Worm (Caenorhabditis elegans): ENCODE data around the gene Y46G5A.28.

Gene Y46G5A.28

ce11 chrII:12897361-12897760 is 47.1 kb downstream of the Y46G5A.28 start:
- TF ChIP-seq tbx-37 (GFP tag; conservative IDR thresholded peaks at IDR 0.05), result no peak
- TF ChIP-seq F13C5.2 (tag; optimal IDR thresholded peaks at IDR 0.05), result no peak
- TF ChIP-seq sea-1 (GFP tag; conservative IDR thresholded peaks at IDR 0.05), result no peak
- no peak for TF ChIP-seq aly-1 (tag; optimal IDR thresholded peaks at IDR 0.05)
- TF ChIP-seq ets-7 (tag; optimal IDR thresholded peaks at IDR 0.05), result no peak
- TF ChIP-seq scrt-1 (GFP tag; IDR thresholded peaks at IDR 0.05), result no peak

- no peak for TF ChIP-seq pes-1 (GFP tag; IDR thresholded peaks at IDR 0.05)
- no peak for TF ChIP-seq F13C5.2 (tag; optimal IDR thresholded peaks at IDR 0.05)
- no peak for TF ChIP-seq tbx-11 (GFP tag; IDR thresholded peaks at IDR 0.05)
- TF ChIP-seq B0310.2 (tag; optimal IDR thresholded peaks at IDR 0.05), result no peak
Observed at ce11 chrII:12897942-12898341, 47.7 kb downstream of the Y46G5A.28 start, which contains the start of gene clec-64. TSS of gene clec-64 (plus strand) at chrII:12898242.

- TF ChIP-seq scrt-1 (GFP tag; IDR thresholded peaks at IDR 0.05) (no peak), tra-4 (tag; optimal IDR thresholded peaks at IDR 0.05) (no peak), tbx-37 (GFP tag; conservative IDR thresholded peaks at IDR 0.05) (no peak), pes-1 (GFP tag; IDR thresholded peaks at IDR 0.05) (no peak), tbx-11 (GFP tag; IDR thresholded peaks at IDR 0.05) (no peak)
Observed at ce11 chrII:12901025-12901424, 50.8 kb downstream of the Y46G5A.28 start, which contains the start of gene clec-65. TSS of gene clec-65 (plus strand) at chrII:12901325.

Measured in whole organism, early embryonic.